Fruit fly (Drosophila melanogaster) whole organism, prepupa: Measurements from ENCODE around the gene CG13670.

Experiments used
- Blimp-1 ChIP-seq: fragments of 200-800 bp; sonication (Bioruptor generic); optimal IDR thresholded peaks from 3 replicates; lab custom pipeline; 2017; ENCODE audit warnings: missing biosample characterization, missing genetic modification characterization, mild to moderate bottlenecking, moderate library complexity, missing genetic modification reagents
- CG10669 ChIP-seq: fragments of 200-800 bp; sonication (Bioruptor generic); optimal IDR thresholded peaks from 3 replicates; lab custom pipeline; 2018; ENCODE audit warnings: missing biosample characterization, mild to moderate bottlenecking, missing genetic modification characterization, moderate library complexity
- CG11762 ChIP-seq: fragments of 200-800 bp; sonication (Bioruptor generic); optimal IDR thresholded peaks from 3 replicates; lab custom pipeline; 2016; ENCODE audit warnings: missing biosample characterization, missing genetic modification characterization; ENCODE audit not compliant: insufficient read depth
- CG15336 ChIP-seq: fragments of 200-800 bp; sonication (Bioruptor generic); IDR thresholded peaks from 2 replicates; pipeline ENCODE4 v1.3.6; 2022; ENCODE audit warnings: missing biosample characterization, missing genetic modification characterization
- CG1621 ChIP-seq: fragments of 200-800 bp; sonication (Bioruptor generic); optimal IDR thresholded peaks from 3 replicates; lab custom pipeline; 2018; ENCODE audit warnings: missing biosample characterization, mild to moderate bottlenecking, missing genetic modification characterization
- CG16779 ChIP-seq: fragments of 200-800 bp; sonication (Bioruptor generic); optimal IDR thresholded peaks from 3 replicates; lab custom pipeline; 2017; ENCODE audit warnings: missing biosample characterization, mild to moderate bottlenecking, missing genetic modification characterization
- CG3032 ChIP-seq: fragments of 200-800 bp; optimal IDR thresholded peaks from 2 replicates; lab custom pipeline; 2019; ENCODE audit warnings: missing biosample characterization, mild to moderate bottlenecking, missing genetic modification characterization, moderate library complexity
- CG31627 ChIP-seq: fragments of 200-800 bp; sonication (Bioruptor generic); optimal IDR thresholded peaks from 3 replicates; lab custom pipeline; 2016; ENCODE audit warnings: missing biosample characterization, missing genetic modification characterization
- CG32006 ChIP-seq: fragments of 200-800 bp; sonication (Bioruptor generic); optimal IDR thresholded peaks from 3 replicates; lab custom pipeline; 2017; ENCODE audit warnings: missing biosample characterization, mild to moderate bottlenecking, missing genetic modification characterization
- CG34406 ChIP-seq: fragments of 200-800 bp; sonication (Bioruptor generic); optimal IDR thresholded peaks from 3 replicates; lab custom pipeline; 2016; ENCODE audit warnings: missing biosample characterization, missing genetic modification characterization
- CG3919 ChIP-seq: fragments of 200-800 bp; sonication (Bioruptor generic); optimal IDR thresholded peaks from 3 replicates; lab custom pipeline; 2016; ENCODE audit warnings: missing biosample characterization, missing genetic modification characterization
- CG6792 ChIP-seq: fragments of 200-800 bp; sonication (Bioruptor generic); optimal IDR thresholded peaks from 3 replicates; lab custom pipeline; 2016; ENCODE audit warnings: missing biosample characterization, missing genetic modification characterization
- CG6854 ChIP-seq: fragments of 200-800 bp; sonication (Bioruptor generic); optimal IDR thresholded peaks from 2 replicates; lab custom pipeline; 2017; ENCODE audit warnings: missing biosample characterization, mild to moderate bottlenecking, missing genetic modification characterization
- CG7368 ChIP-seq: fragments of 200-800 bp; sonication (Bioruptor generic); optimal IDR thresholded peaks from 3 replicates; lab custom pipeline; 2016; ENCODE audit warnings: missing biosample characterization, missing genetic modification characterization
- CG8119 ChIP-seq: fragments of 200-800 bp; sonication (Bioruptor generic); IDR thresholded peaks from 3 replicates; pipeline ENCODE4 v1.3.6; 2022; ENCODE audit warnings: missing biosample characterization, missing genetic modification characterization
- CG8319 ChIP-seq: fragments of 200-800 bp; sonication (Bioruptor generic); optimal IDR thresholded peaks from 3 replicates; lab custom pipeline; 2016; ENCODE audit warnings: missing biosample characterization, missing genetic modification characterization
- CG8632 ChIP-seq: fragments of 200-800 bp; sonication (Bioruptor generic); optimal IDR thresholded peaks from 3 replicates; lab custom pipeline; 2016; ENCODE audit warnings: missing biosample characterization, missing genetic modification characterization
- Eip75B ChIP-seq: fragments of 200-800 bp; sonication (Bioruptor generic); optimal IDR thresholded peaks from 3 replicates; lab custom pipeline; 2016; ENCODE audit warnings: missing biosample characterization, missing genetic modification characterization
- Eip78C ChIP-seq: fragments of 200-800 bp; sonication (Bioruptor generic); peaks from one replicate; lab custom pipeline; 2016; ENCODE audit warnings: missing biosample characterization, missing genetic modification characterization
- Eip93F ChIP-seq: fragments of 200-800 bp; sonication (Bioruptor generic); optimal IDR thresholded peaks from 2 replicates; lab custom pipeline; 2016; ENCODE audit warnings: missing biosample characterization, mild to moderate bottlenecking, missing genetic modification characterization
- Ets21C ChIP-seq: fragments of 200-800 bp; sonication (Bioruptor generic); optimal IDR thresholded peaks from 3 replicates; lab custom pipeline; 2016; ENCODE audit warnings: missing biosample characterization, missing genetic modification characterization
- Ets96B ChIP-seq: fragments of 200-800 bp; optimal IDR thresholded peaks from 2 replicates; lab custom pipeline; 2019; ENCODE audit warnings: missing biosample characterization, mild to moderate bottlenecking, missing genetic modification characterization, moderate library complexity
- Hr39 ChIP-seq: fragments of 200-800 bp; sonication (Bioruptor generic); optimal IDR thresholded peaks from 2 replicates; lab custom pipeline; 2016; ENCODE audit warnings: missing biosample characterization, missing genetic modification characterization
- Lpt ChIP-seq: fragments of 200-800 bp; sonication (Bioruptor generic); optimal IDR thresholded peaks from 3 replicates; lab custom pipeline; 2016; ENCODE audit warnings: missing biosample characterization, missing genetic modification characterization
- Smox ChIP-seq: fragments of 200-800 bp; sonication (Bioruptor generic); optimal IDR thresholded peaks from 3 replicates; lab custom pipeline; 2016; ENCODE audit warnings: missing biosample characterization, missing genetic modification characterization
- Sox102F ChIP-seq: fragments of 200-800 bp; sonication (Bioruptor generic); optimal IDR thresholded peaks from 2 replicates; lab custom pipeline; 2016; ENCODE audit warnings: missing biosample characterization, mild to moderate bottlenecking, missing genetic modification characterization
- Sox14 ChIP-seq: fragments of 200-800 bp; sonication (Bioruptor generic); optimal IDR thresholded peaks from 3 replicates; lab custom pipeline; 2016; ENCODE audit warnings: missing biosample characterization, missing genetic modification characterization
- achi ChIP-seq: fragments of 200-800 bp; sonication (Bioruptor generic); optimal IDR thresholded peaks from 3 replicates; lab custom pipeline; 2016; ENCODE audit warnings: missing biosample characterization, missing genetic modification characterization
- dac ChIP-seq: fragments of 200-800 bp; sonication (Bioruptor generic); optimal IDR thresholded peaks from 2 replicates; lab custom pipeline; 2017; ENCODE audit warnings: missing biosample characterization, mild to moderate bottlenecking, missing genetic modification characterization
- eg ChIP-seq: fragments of 200-800 bp; sonication (Bioruptor generic); IDR thresholded peaks from 3 replicates; pipeline ENCODE4 v1.3.6; 2022; ENCODE audit warnings: missing biosample characterization, missing genetic modification characterization
- fd59A ChIP-seq: fragments of 200-800 bp; sonication (Bioruptor generic); optimal IDR thresholded peaks from 2 replicates; lab custom pipeline; 2017; ENCODE audit warnings: missing biosample characterization, mild to moderate bottlenecking, missing genetic modification characterization, missing genetic modification reagents
- fd85E ChIP-seq: fragments of 200-800 bp; sonication (Bioruptor generic); optimal IDR thresholded peaks from 3 replicates; lab custom pipeline; 2016; ENCODE audit warnings: missing biosample characterization, missing genetic modification characterization
- fkh ChIP-seq: fragments of 200-800 bp; sonication (Bioruptor generic); optimal IDR thresholded peaks from 3 replicates; lab custom pipeline; 2017; ENCODE audit warnings: missing biosample characterization, mild to moderate bottlenecking, missing genetic modification characterization, moderate library complexity
- lz ChIP-seq: fragments of 200-800 bp; sonication (Bioruptor generic); optimal IDR thresholded peaks from 3 replicates; lab custom pipeline; 2016; ENCODE audit warnings: missing biosample characterization, missing genetic modification characterization
- net ChIP-seq: fragments of 200-800 bp; sonication (Bioruptor generic); optimal IDR thresholded peaks from 3 replicates; lab custom pipeline; 2016; ENCODE audit warnings: missing biosample characterization, missing genetic modification characterization
- pdm3 ChIP-seq: fragments of 200-800 bp; sonication (Bioruptor generic); optimal IDR thresholded peaks from 3 replicates; lab custom pipeline; 2016; ENCODE audit warnings: missing biosample characterization, missing genetic modification characterization
- salr ChIP-seq, 2 experiments: fragments of 200-800 bp; sonication (Bioruptor generic); optimal IDR thresholded peaks; 3 replicates each; lab custom pipeline; 2016 to 2018; ENCODE audit warnings: missing biosample characterization in 2 of 2, missing genetic modification characterization in 2 of 2, mild to moderate bottlenecking in 1 of 2
- ss ChIP-seq, 2 experiments: fragments of 200-800 bp; sonication (Bioruptor generic); optimal IDR thresholded peaks; 2 replicates in 1 of 2; 3 replicates in 1 of 2; lab custom pipeline; 2017 to 2018; ENCODE audit warnings: mild to moderate bottlenecking in 2 of 2, missing biosample characterization in 2 of 2, missing genetic modification characterization in 2 of 2, moderate library complexity in 1 of 2
- svp ChIP-seq: fragments of 200-800 bp; sonication (Bioruptor generic); peaks from one replicate; lab custom pipeline; 2016; ENCODE audit warnings: missing biosample characterization, missing genetic modification characterization
- vri ChIP-seq: fragments of 200-800 bp; sonication (Bioruptor generic); optimal IDR thresholded peaks from 3 replicates; lab custom pipeline; 2016; ENCODE audit warnings: missing biosample characterization, mild to moderate bottlenecking, missing genetic modification characterization

CG13670 gene

dm6 chr3L:8368694-8369344, 48.3 kb downstream of the CG13670 start (continued):
- TF ChIP-seq CG15336 (no peak), CG3919 (peak; percentile 42), Ets96B (no peak), eg (no peak), vri (GFP tag; lab: Kevin White, UChicago) (peak; percentile 42), CG7368 (no peak), Eip93F (GFP tag; lab: Kevin White, UChicago) (peak; percentile 2), dac (GFP tag; lab: Kevin White, UChicago) (no peak), CG1621 (tag; lab: Kevin White, UChicago) (no peak), Ets21C (GFP tag; lab: Kevin White, UChicago) (peak; percentile 48), CG31627 (peak; percentile 78), CG8119 (GFP tag; lab: Robert Waterston, UW) (no peak), CG6792 (peak; percentile 22), Eip75B (no peak), Lpt (GFP tag; lab: Kevin White, UChicago) (no peak), CG16779 (tag; lab: Kevin White, UChicago) (no peak), fkh (GFP tag; lab: Kevin White, UChicago) (no peak), fd85E (GFP tag; lab: Kevin White, UChicago) (no peak), CG11762 (GFP tag; lab: Kevin White, UChicago) (no peak), net (GFP tag; lab: Kevin White, UChicago) (no peak), achi (GFP tag; lab: Kevin White, UChicago) (no peak), svp (GFP tag; lab: Kevin White, UChicago) (peak; percentile 88)

DNA sequence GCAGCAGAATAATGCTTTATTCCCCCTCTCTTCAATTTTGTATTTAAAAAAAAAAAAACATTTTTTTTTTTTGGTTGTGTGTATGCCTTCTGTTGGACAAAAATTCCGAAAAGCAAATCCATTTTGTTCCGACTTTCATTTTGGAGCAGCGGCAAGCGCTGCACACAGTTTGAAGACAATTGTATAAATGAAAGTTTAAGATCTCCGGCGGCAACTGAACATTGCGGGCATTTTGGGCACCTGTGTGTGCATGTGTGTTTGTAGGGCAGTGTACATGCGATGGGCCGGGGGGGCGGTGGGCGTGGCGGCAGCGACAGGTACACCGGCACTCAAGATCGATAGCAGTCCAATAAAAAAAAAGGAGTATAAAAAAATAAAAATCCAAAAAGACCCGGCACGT, 48.9 kb downstream of the CG13670 start:
- TF ChIP-seq fd85E (GFP tag; lab: Kevin White, UChicago) (no peak), fkh (GFP tag; lab: Kevin White, UChicago) (no peak), Eip78C (GFP tag; lab: Kevin White, UChicago) (peak; percentile 8), pdm3 (GFP tag; lab: Kevin White, UChicago) (no peak), lz (GFP tag; lab: Kevin White, UChicago) (no peak), svp (GFP tag; lab: Kevin White, UChicago) (peak; percentile 50), CG7368 (no peak), CG34406 (GFP tag; lab: Kevin White, UChicago) (no peak), Sox102F (GFP tag; lab: Kevin White, UChicago) (peak; percentile 0), Smox (no peak), CG6854 (GFP tag; lab: Kevin White, UChicago) (peak; percentile 18), CG8319 (GFP tag; lab: Kevin White, UChicago) (no peak), fd59A (GFP tag; lab: Kevin White, UChicago) (no peak), Blimp-1 (peak; percentile 79), CG8119 (GFP tag; lab: Robert Waterston, UW) (no peak), Sox14 (GFP tag; lab: Kevin White, UChicago) (no peak), net (GFP tag; lab: Kevin White, UChicago) (no peak), CG32006 (no peak), salr (GFP tag; optimal IDR thresholded peaks at IDR 0.05; lab: Kevin White, UChicago) (no peak), Hr39 (GFP tag; lab: Kevin White, UChicago) (no peak), CG10669 (GFP tag; lab: Kevin White, UChicago) (no peak), CG31627 (no peak), Ets96B (no peak), achi (GFP tag; lab: Kevin White, UChicago) (no peak), ss (GFP tag; optimal IDR thresholded peaks at IDR 0.05; lab: Kevin White, UChicago) (no peak), CG8632 (GFP tag; lab: Kevin White, UChicago) (no peak), dac (GFP tag; lab: Kevin White, UChicago) (no peak), CG3032 (tag; lab: Kevin White, UChicago) (no peak)
